Fruit fly (Drosophila melanogaster) whole organism, adult: Measurements from ENCODE around the gene CG42272.

Source experiments
- CG11617 ChIP-seq: fragments of 200-800 bp; sonication (Bioruptor generic); optimal IDR thresholded peaks from 2 replicates; lab custom pipeline; 2017; ENCODE audit warnings: mild to moderate bottlenecking, missing biosample characterization, missing genetic modification reagents, missing genetic modification characterization
- CG12768 ChIP-seq: fragments of 200-800 bp; sonication (Bioruptor generic); optimal IDR thresholded peaks from 2 replicates; lab custom pipeline; 2017; ENCODE audit warnings: missing biosample characterization, missing genetic modification characterization, mild to moderate bottlenecking, moderate library complexity, missing genetic modification reagents
- CG14711 ChIP-seq: fragments of 200-800 bp; sonication (Bioruptor generic); optimal IDR thresholded peaks from 2 replicates; lab custom pipeline; 2018; ENCODE audit warnings: missing biosample characterization, mild to moderate bottlenecking, missing genetic modification characterization, moderate library complexity
- CG1620 ChIP-seq: fragments of 200-800 bp; sonication (Bioruptor generic); optimal IDR thresholded peaks from 2 replicates; lab custom pipeline; 2016; ENCODE audit warnings: missing biosample characterization, missing genetic modification characterization
- CG33017 ChIP-seq: fragments of 200-800 bp; sonication (Bioruptor generic); optimal IDR thresholded peaks from 2 replicates; lab custom pipeline; 2018; ENCODE audit warnings: missing biosample characterization, mild to moderate bottlenecking, missing genetic modification characterization, moderate library complexity
- CG5204 ChIP-seq: fragments of 200-800 bp; sonication (Bioruptor generic); optimal IDR thresholded peaks from 2 replicates; lab custom pipeline; 2016; ENCODE audit warnings: missing biosample characterization, missing genetic modification characterization
- CG7045 ChIP-seq: fragments of 200-800 bp; sonication (Bioruptor generic); optimal IDR thresholded peaks from 2 replicates; lab custom pipeline; 2017; ENCODE audit warnings: missing biosample characterization, mild to moderate bottlenecking, missing genetic modification characterization
- CG7101 ChIP-seq: fragments of 200-800 bp; sonication (Bioruptor generic); optimal IDR thresholded peaks from 2 replicates; lab custom pipeline; 2018; ENCODE audit warnings: missing biosample characterization, mild to moderate bottlenecking, missing genetic modification characterization, moderate library complexity
- Clk ChIP-seq: fragments of 200-800 bp; sonication (Bioruptor generic); optimal IDR thresholded peaks from 2 replicates; lab custom pipeline; 2017; ENCODE audit warnings: missing biosample characterization, missing genetic modification characterization
- Crg-1 ChIP-seq: fragments of 200-800 bp; sonication (Bioruptor generic); optimal IDR thresholded peaks from 2 replicates; lab custom pipeline; 2016; ENCODE audit warnings: missing biosample characterization, missing genetic modification characterization
- Hr96 ChIP-seq: fragments of 200-800 bp; sonication (Bioruptor generic); optimal IDR thresholded peaks from 2 replicates; lab custom pipeline; 2016; ENCODE audit warnings: missing biosample characterization, missing genetic modification characterization
- Mnt ChIP-seq: fragments of 200-800 bp; sonication (Bioruptor generic); optimal IDR thresholded peaks from 2 replicates; lab custom pipeline; 2016; ENCODE audit warnings: missing biosample characterization, mild to moderate bottlenecking, missing genetic modification characterization
- bab1 ChIP-seq: fragments of 200-800 bp; sonication (Bioruptor generic); optimal IDR thresholded peaks from 3 replicates; lab custom pipeline; 2019; ENCODE audit warnings: missing biosample characterization, mild to moderate bottlenecking, missing genetic modification characterization, moderate library complexity
- cic ChIP-seq: fragments of 200-800 bp; sonication (Bioruptor generic); optimal IDR thresholded peaks from 2 replicates; lab custom pipeline; 2017; ENCODE audit warnings: missing biosample characterization, mild to moderate bottlenecking, missing genetic modification characterization, moderate library complexity
- cnc ChIP-seq, 2 experiments: fragments of >200 bp; optimal IDR thresholded peaks; 2 replicates each; lab custom pipeline; 2017
- kay ChIP-seq: fragments of 200-800 bp; sonication (Bioruptor generic); peaks from one replicate; lab custom pipeline; 2016; ENCODE audit warnings: missing biosample characterization, missing genetic modification characterization, borderline replicate concordance
- ovo ChIP-seq: fragments of 200-800 bp; sonication (Bioruptor generic); optimal IDR thresholded peaks from 2 replicates; lab custom pipeline; 2016; ENCODE audit warnings: missing biosample characterization, missing genetic modification characterization
- pad ChIP-seq: fragments of 200-800 bp; sonication (Bioruptor generic); optimal IDR thresholded peaks from 3 replicates; lab custom pipeline; 2017; ENCODE audit warnings: missing biosample characterization, missing genetic modification characterization, mild to moderate bottlenecking, moderate library complexity, missing genetic modification reagents
- tj ChIP-seq: fragments of 200-800 bp; sonication (Bioruptor generic); optimal IDR thresholded peaks from 3 replicates; lab custom pipeline; 2017; ENCODE audit warnings: missing biosample characterization, mild to moderate bottlenecking, missing genetic modification characterization, moderate library complexity
- toe ChIP-seq: fragments of 200-800 bp; sonication (Bioruptor generic); optimal IDR thresholded peaks from 2 replicates; lab custom pipeline; 2016; ENCODE audit warnings: missing biosample characterization, missing genetic modification characterization

Gene CG42272

dm6 chr3L:5808540-5809200 is 5.8 kb downstream of the CG42272 start:
- TF ChIP-seq cic (GFP tag; lab: Kevin White, UChicago) (no peak), pad (GFP tag; lab: Kevin White, UChicago) (no peak), CG11617 (no peak), tj (GFP tag; lab: Kevin White, UChicago) (no peak), ovo (GFP tag; lab: Kevin White, UChicago) (no peak), Hr96 (GFP tag; lab: Kevin White, UChicago) (no peak), CG5204 (GFP tag; lab: Kevin White, UChicago) (no peak), CG7101 (tag; lab: Kevin White, UChicago) (no peak), CG14711 (tag; lab: Kevin White, UChicago) (no peak), Clk (GFP tag; lab: Kevin White, UChicago) (no peak), CG7045 (no peak), CG1620 (GFP tag; lab: Kevin White, UChicago) (no peak), CG12768 (GFP tag; lab: Kevin White, UChicago) (no peak), kay (GFP tag; lab: Kevin White, UChicago) (no peak), Mnt (GFP tag; lab: Kevin White, UChicago) (no peak)

DNA sequence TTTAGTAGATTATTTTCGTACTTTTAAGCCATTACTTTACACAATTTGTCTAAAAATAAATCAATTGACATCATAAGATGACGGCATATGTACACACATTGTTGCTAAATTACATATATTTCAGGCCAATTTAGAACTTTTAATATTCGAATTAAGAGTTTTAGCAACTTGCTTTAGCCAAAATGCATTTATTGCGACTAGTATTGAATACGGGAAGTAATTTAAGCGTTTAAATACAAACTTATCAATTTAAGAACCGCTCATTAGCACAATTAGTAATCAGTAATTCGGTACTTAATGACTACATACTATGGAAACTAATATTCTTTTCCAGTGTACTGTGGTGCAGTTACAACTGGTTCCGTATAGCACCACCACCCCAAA is 6.4 kb downstream of the CG42272 start:
- TF ChIP-seq Crg-1 (GFP tag; lab: Kevin White, UChicago): no peak
- no peak for TF ChIP-seq tj (GFP tag; lab: Kevin White, UChicago)
- TF ChIP-seq CG1620 (GFP tag; lab: Kevin White, UChicago): no peak
- TF ChIP-seq cic (GFP tag; lab: Kevin White, UChicago): no peak

DNA sequence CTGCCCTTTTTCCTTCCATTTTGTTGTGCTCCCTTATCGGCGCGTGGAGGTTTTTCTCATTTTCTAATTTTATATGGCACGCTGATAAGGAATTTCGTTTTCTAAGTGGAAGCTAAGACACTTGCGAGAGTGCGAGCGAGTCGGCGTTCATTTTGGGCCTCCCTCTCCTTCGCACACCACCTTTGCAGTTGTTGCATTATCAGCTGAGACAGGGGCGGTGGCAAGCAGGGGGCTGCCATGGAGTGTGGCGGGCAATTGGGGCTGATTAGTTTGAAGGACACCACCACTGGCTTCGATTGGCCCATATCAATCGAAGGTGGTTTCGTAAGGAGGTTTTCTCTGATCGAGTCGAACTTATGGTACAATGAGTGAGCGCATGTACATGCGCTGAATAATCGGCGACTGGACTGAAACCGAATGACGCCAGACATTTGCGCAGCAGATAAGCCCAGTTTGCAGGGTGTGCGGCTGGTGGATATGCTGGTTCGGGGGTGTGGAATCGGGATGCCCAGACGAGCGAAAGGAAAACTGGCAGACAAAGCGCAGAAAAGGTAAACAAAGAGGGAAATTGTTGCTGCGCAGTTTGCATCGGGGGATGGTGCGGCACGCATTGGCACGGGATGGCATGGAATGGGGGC is 6.9 kb downstream of the CG42272 start:
- TF ChIP-seq cic (GFP tag; lab: Kevin White, UChicago): peak; percentile 88
- peak; percentile 88 for TF ChIP-seq Mnt (GFP tag; lab: Kevin White, UChicago)
- TF ChIP-seq CG12768 (GFP tag; lab: Kevin White, UChicago): peak; percentile 17
- no peak for TF ChIP-seq CG33017 (tag; lab: Kevin White, UChicago)
- TF ChIP-seq Hr96 (GFP tag; lab: Kevin White, UChicago): no peak

DNA sequence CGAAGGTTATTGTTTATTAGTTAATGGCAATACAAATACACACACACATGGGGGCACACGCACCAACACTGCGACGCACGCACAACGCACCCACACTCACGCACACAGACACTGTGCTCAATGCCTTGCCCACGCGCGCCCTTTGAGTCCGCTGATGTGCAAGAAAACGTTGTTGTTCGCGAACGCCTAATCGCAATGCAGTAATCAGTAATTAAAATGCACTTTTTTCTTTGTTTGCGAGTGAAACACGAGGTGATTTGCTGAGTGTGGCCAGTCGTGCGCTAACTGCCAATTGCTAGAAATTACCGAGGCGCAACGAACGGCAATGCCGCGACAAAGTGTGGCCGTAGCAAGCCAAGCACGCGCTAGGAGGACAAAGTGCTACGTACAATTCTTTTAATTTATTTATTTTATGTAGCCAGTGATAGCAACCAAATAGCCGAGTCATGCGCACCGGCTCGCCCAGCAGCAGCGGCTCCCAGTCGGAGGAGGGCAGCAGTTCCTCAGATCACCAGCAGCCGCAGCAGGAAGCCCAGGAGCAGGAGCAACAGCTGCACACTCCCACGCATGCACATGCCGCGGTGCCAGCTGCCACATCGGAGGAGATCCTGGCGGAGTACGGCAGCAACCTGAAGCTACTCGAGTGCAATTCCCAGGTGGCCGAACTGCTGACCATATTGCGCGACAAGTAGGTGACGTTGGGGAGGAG is 8.0 kb downstream of the CG42272 start, which contains the start of the genes S6k and kri:
S6k (minus strand) TSS at position 299 of the 709 bp plus-strand sequence.
kri (plus strand) TSS at position 341 of the 709 bp plus-strand sequence.
- TF ChIP-seq CG12768 (GFP tag; lab: Kevin White, UChicago): peak; percentile 68
- TF ChIP-seq Crg-1 (GFP tag; lab: Kevin White, UChicago): peak; percentile 24
- no peak for TF ChIP-seq Clk (GFP tag; lab: Kevin White, UChicago)
- peak; percentile 29 for TF ChIP-seq tj (GFP tag; lab: Kevin White, UChicago)
- no peak for TF ChIP-seq ovo (GFP tag; lab: Kevin White, UChicago)
- TF ChIP-seq bab1 (GFP tag; lab: Kevin White, UChicago): peak; percentile 46
- peak; percentile 32 for TF ChIP-seq CG11617
- peak; percentile 21 for TF ChIP-seq pad (GFP tag; lab: Kevin White, UChicago)
- no peak for TF ChIP-seq kay (GFP tag; lab: Kevin White, UChicago)
- TF ChIP-seq CG5204 (GFP tag; lab: Kevin White, UChicago): no peak
- no peak for TF ChIP-seq cnc (optimal IDR thresholded peaks at IDR 0.05; lab: Kevin White, UChicago)
- TF ChIP-seq CG1620 (GFP tag; lab: Kevin White, UChicago): peak; percentile 23
- no peak for TF ChIP-seq CG7045
- TF ChIP-seq Hr96 (GFP tag; lab: Kevin White, UChicago): no peak
- peak; percentile 80 for TF ChIP-seq cic (GFP tag; lab: Kevin White, UChicago)
- peak; percentile 25 for TF ChIP-seq CG14711 (tag; lab: Kevin White, UChicago)
- peak; percentile 35 for TF ChIP-seq CG7101 (tag; lab: Kevin White, UChicago)
- TF ChIP-seq toe (GFP tag; lab: Kevin White, UChicago): peak; percentile 30
- TF ChIP-seq CG33017 (tag; lab: Kevin White, UChicago): peak; percentile 59
- TF ChIP-seq Mnt (GFP tag; lab: Kevin White, UChicago): peak; percentile 99

dm6 chr3L:5813016-5813415 is 10.2 kb downstream of the CG42272 start, which contains the start of gene mad2:
mad2 (minus strand) TSS chr3L:5813093.
- TF ChIP-seq bab1 (GFP tag; lab: Kevin White, UChicago): peak; percentile 27
- no peak for TF ChIP-seq kay (GFP tag; lab: Kevin White, UChicago)
- TF ChIP-seq CG14711 (tag; lab: Kevin White, UChicago): no peak
- no peak for TF ChIP-seq CG7101 (tag; lab: Kevin White, UChicago)
- no peak for TF ChIP-seq ovo (GFP tag; lab: Kevin White, UChicago)
- no peak for TF ChIP-seq CG5204 (GFP tag; lab: Kevin White, UChicago)
- TF ChIP-seq Crg-1 (GFP tag; lab: Kevin White, UChicago): peak; percentile 50
- TF ChIP-seq CG33017 (tag; lab: Kevin White, UChicago): no peak
- no peak for TF ChIP-seq toe (GFP tag; lab: Kevin White, UChicago)
- peak; percentile 4 for TF ChIP-seq Mnt (GFP tag; lab: Kevin White, UChicago)
